Fruit fly (Drosophila melanogaster): ENCODE data around the gene Keap1.
A peak's percentile ranks its signal among the peaks of the same experiment; 100 is the strongest.

Keap1 gene

dm6 chr3R:17042838-17043569 lies 36.7 kb downstream of the Keap1 start, which contains the start of the genes bdwf and Patr-1 (continued):
- TF ChIP-seq fd3F (GFP tag; optimal IDR thresholded peaks at IDR 0.05) = no peak
- no peak for TF ChIP-seq CG9215 (GFP tag; IDR thresholded peaks at IDR 0.05)
- TF ChIP-seq nerfin-1 (tag; optimal IDR thresholded peaks at IDR 0.05) = peak; percentile 9
- TF ChIP-seq CG7372 (GFP tag; IDR thresholded peaks at IDR 0.05) = no peak
- no peak for TF ChIP-seq mam (GFP tag; optimal IDR thresholded peaks at IDR 0.05)
- no peak for TF ChIP-seq toy (GFP tag; IDR thresholded peaks at IDR 0.05)
- TF ChIP-seq B-H2 (GFP tag; optimal IDR thresholded peaks at IDR 0.05) = no peak
- peak; percentile 78 for TF ChIP-seq CG2116 (GFP tag; optimal IDR thresholded peaks at IDR 0.05)
- no peak for TF ChIP-seq Fer3 (tag; optimal IDR thresholded peaks at IDR 0.05)
- no peak for TF ChIP-seq fu2 (GFP tag; optimal IDR thresholded peaks at IDR 0.05)
- peak; percentile 92 for TF ChIP-seq CG6791 (GFP tag; IDR thresholded peaks at IDR 0.05; ENCODE audit: partially characterized antibody)
- no peak for TF ChIP-seq CG4820 (GFP tag; optimal IDR thresholded peaks at IDR 0.05)
- TF ChIP-seq MTF-1 (GFP tag; optimal IDR thresholded peaks at IDR 0.05; ENCODE audit: borderline replicate concordance) = no peak
- TF ChIP-seq trem (tag; optimal IDR thresholded peaks at IDR 0.05) = peak; percentile 65
- TF ChIP-seq Scr (GFP tag; IDR thresholded peaks at IDR 0.05; ENCODE audit: partially characterized antibody) = peak; percentile 95
- peak; percentile 92 for TF ChIP-seq inv (GFP tag; IDR thresholded peaks at IDR 0.05; ENCODE audit: partially characterized antibody)
- TF ChIP-seq CG18476 (GFP tag; optimal IDR thresholded peaks at IDR 0.05) = peak; percentile 17
- TF ChIP-seq CG1603 (tag; optimal IDR thresholded peaks at IDR 0.05) = peak; percentile 3
- TF ChIP-seq CG6254 (GFP tag; optimal IDR thresholded peaks at IDR 0.05) = no peak
- no peak for TF ChIP-seq usp (GFP tag; optimal IDR thresholded peaks at IDR 0.05)
- TF ChIP-seq bowl (GFP tag; IDR thresholded peaks at IDR 0.05) = no peak
- TF ChIP-seq kni (GFP tag; optimal IDR thresholded peaks at IDR 0.05) = peak; percentile 67
- no peak for TF ChIP-seq crc (GFP tag; optimal IDR thresholded peaks at IDR 0.05)
- no peak for TF ChIP-seq lab (GFP tag; optimal IDR thresholded peaks at IDR 0.05)
- peak; percentile 85 for TF ChIP-seq Ets65A (GFP tag)
- TF ChIP-seq disco-r (GFP tag; optimal IDR thresholded peaks at IDR 0.05) = peak; percentile 16
- TF ChIP-seq p53 (GFP tag; optimal IDR thresholded peaks at IDR 0.05) = no peak
- TF ChIP-seq CG8359 (GFP tag; optimal IDR thresholded peaks at IDR 0.05; ENCODE audit: borderline replicate concordance) = no peak
- no peak for TF ChIP-seq crol (GFP tag; IDR thresholded peaks at IDR 0.05)
- TF ChIP-seq CG4404 (GFP tag; IDR thresholded peaks at IDR 0.05) = 0 out of 2 replicates have a peak, but pooled peaks have one; percentile 6
- TF ChIP-seq dan (GFP tag; IDR thresholded peaks at IDR 0.05) = no peak
- no peak for TF ChIP-seq Eip74EF (GFP tag; optimal IDR thresholded peaks at IDR 0.05)
- no peak for TF ChIP-seq Bteb2 (GFP tag; optimal IDR thresholded peaks at IDR 0.05)
- no peak for TF ChIP-seq ssp (GFP tag; IDR thresholded peaks at IDR 0.05)
- 0 out of 3 replicates have a peak, but pooled peaks have one; percentile 36 for TF ChIP-seq CG11456 (GFP tag; IDR thresholded peaks at IDR 0.05)
- no peak for TF ChIP-seq ATbp (GFP tag; optimal IDR thresholded peaks at IDR 0.05)
- no peak for TF ChIP-seq ken (GFP tag; IDR thresholded peaks at IDR 0.05)
- peak; percentile 75 for TF ChIP-seq row (GFP tag; IDR thresholded peaks at IDR 0.05)
- TF ChIP-seq fd96Cb (tag; optimal IDR thresholded peaks at IDR 0.05) = no peak
- TF ChIP-seq CG32772 (GFP tag; IDR thresholded peaks at IDR 0.05) = no peak
- TF ChIP-seq HmgD (GFP tag; optimal IDR thresholded peaks at IDR 0.05) = no peak
- no peak for TF ChIP-seq CG17612 (GFP tag; IDR thresholded peaks at IDR 0.05)
- TF ChIP-seq CG6854 (GFP tag; optimal IDR thresholded peaks at IDR 0.05) = no peak
- TF ChIP-seq seq (GFP tag; IDR thresholded peaks at IDR 0.05) = no peak
- no peak for TF ChIP-seq otp (GFP tag; IDR thresholded peaks at IDR 0.05)
- TF ChIP-seq CG31441 (GFP tag; IDR thresholded peaks at IDR 0.05) = no peak
- no peak for TF ChIP-seq Spps (tag; optimal IDR thresholded peaks at IDR 0.05)
- TF ChIP-seq chinmo (GFP tag; IDR thresholded peaks at IDR 0.05; ENCODE audit: partially characterized antibody) = peak; percentile 95
- TF ChIP-seq ind (GFP tag; optimal IDR thresholded peaks at IDR 0.05) = peak; percentile 37
- no peak for TF ChIP-seq CG34422 (GFP tag; IDR thresholded peaks at IDR 0.05)

All from whole organism, embryonic.